Fruit fly (Drosophila melanogaster) whole organism, adult: ENCODE measurements around the gene CG42304.

ENCODE experiments used
- CG11617 ChIP-seq: fragments of 200-800 bp; sonication (Bioruptor generic); optimal IDR thresholded peaks from 2 replicates; lab custom pipeline; 2017; ENCODE audit warnings: mild to moderate bottlenecking, missing biosample characterization, missing genetic modification reagents, missing genetic modification characterization
- CG12768 ChIP-seq: fragments of 200-800 bp; sonication (Bioruptor generic); optimal IDR thresholded peaks from 2 replicates; lab custom pipeline; 2017; ENCODE audit warnings: missing biosample characterization, missing genetic modification characterization, mild to moderate bottlenecking, moderate library complexity, missing genetic modification reagents
- CG14711 ChIP-seq: fragments of 200-800 bp; sonication (Bioruptor generic); optimal IDR thresholded peaks from 2 replicates; lab custom pipeline; 2018; ENCODE audit warnings: missing biosample characterization, mild to moderate bottlenecking, missing genetic modification characterization, moderate library complexity
- CG1620 ChIP-seq: fragments of 200-800 bp; sonication (Bioruptor generic); optimal IDR thresholded peaks from 2 replicates; lab custom pipeline; 2016; ENCODE audit warnings: missing biosample characterization, missing genetic modification characterization
- CG33017 ChIP-seq: fragments of 200-800 bp; sonication (Bioruptor generic); optimal IDR thresholded peaks from 2 replicates; lab custom pipeline; 2018; ENCODE audit warnings: missing biosample characterization, mild to moderate bottlenecking, missing genetic modification characterization, moderate library complexity
- CG5204 ChIP-seq: fragments of 200-800 bp; sonication (Bioruptor generic); optimal IDR thresholded peaks from 2 replicates; lab custom pipeline; 2016; ENCODE audit warnings: missing biosample characterization, missing genetic modification characterization
- CG7045 ChIP-seq: fragments of 200-800 bp; sonication (Bioruptor generic); optimal IDR thresholded peaks from 2 replicates; lab custom pipeline; 2017; ENCODE audit warnings: missing biosample characterization, mild to moderate bottlenecking, missing genetic modification characterization
- CG7101 ChIP-seq: fragments of 200-800 bp; sonication (Bioruptor generic); optimal IDR thresholded peaks from 2 replicates; lab custom pipeline; 2018; ENCODE audit warnings: missing biosample characterization, mild to moderate bottlenecking, missing genetic modification characterization, moderate library complexity
- Clk ChIP-seq: fragments of 200-800 bp; sonication (Bioruptor generic); optimal IDR thresholded peaks from 2 replicates; lab custom pipeline; 2017; ENCODE audit warnings: missing biosample characterization, missing genetic modification characterization
- Crg-1 ChIP-seq: fragments of 200-800 bp; sonication (Bioruptor generic); optimal IDR thresholded peaks from 2 replicates; lab custom pipeline; 2016; ENCODE audit warnings: missing biosample characterization, missing genetic modification characterization
- Hr96 ChIP-seq: fragments of 200-800 bp; sonication (Bioruptor generic); optimal IDR thresholded peaks from 2 replicates; lab custom pipeline; 2016; ENCODE audit warnings: missing biosample characterization, missing genetic modification characterization
- Mnt ChIP-seq: fragments of 200-800 bp; sonication (Bioruptor generic); optimal IDR thresholded peaks from 2 replicates; lab custom pipeline; 2016; ENCODE audit warnings: missing biosample characterization, mild to moderate bottlenecking, missing genetic modification characterization
- bab1 ChIP-seq: fragments of 200-800 bp; sonication (Bioruptor generic); optimal IDR thresholded peaks from 3 replicates; lab custom pipeline; 2019; ENCODE audit warnings: missing biosample characterization, mild to moderate bottlenecking, missing genetic modification characterization, moderate library complexity
- cic ChIP-seq: fragments of 200-800 bp; sonication (Bioruptor generic); optimal IDR thresholded peaks from 2 replicates; lab custom pipeline; 2017; ENCODE audit warnings: missing biosample characterization, mild to moderate bottlenecking, missing genetic modification characterization, moderate library complexity
- cnc ChIP-seq, 2 experiments: fragments of >200 bp; optimal IDR thresholded peaks; 2 replicates each; lab custom pipeline; 2017
- kay ChIP-seq: fragments of 200-800 bp; sonication (Bioruptor generic); peaks from one replicate; lab custom pipeline; 2016; ENCODE audit warnings: missing biosample characterization, missing genetic modification characterization, borderline replicate concordance
- ovo ChIP-seq: fragments of 200-800 bp; sonication (Bioruptor generic); optimal IDR thresholded peaks from 2 replicates; lab custom pipeline; 2016; ENCODE audit warnings: missing biosample characterization, missing genetic modification characterization
- pad ChIP-seq: fragments of 200-800 bp; sonication (Bioruptor generic); optimal IDR thresholded peaks from 3 replicates; lab custom pipeline; 2017; ENCODE audit warnings: missing biosample characterization, missing genetic modification characterization, mild to moderate bottlenecking, moderate library complexity, missing genetic modification reagents
- tj ChIP-seq: fragments of 200-800 bp; sonication (Bioruptor generic); optimal IDR thresholded peaks from 3 replicates; lab custom pipeline; 2017; ENCODE audit warnings: missing biosample characterization, mild to moderate bottlenecking, missing genetic modification characterization, moderate library complexity
- toe ChIP-seq: fragments of 200-800 bp; sonication (Bioruptor generic); optimal IDR thresholded peaks from 2 replicates; lab custom pipeline; 2016; ENCODE audit warnings: missing biosample characterization, missing genetic modification characterization

The CG42304 gene

DNA sequence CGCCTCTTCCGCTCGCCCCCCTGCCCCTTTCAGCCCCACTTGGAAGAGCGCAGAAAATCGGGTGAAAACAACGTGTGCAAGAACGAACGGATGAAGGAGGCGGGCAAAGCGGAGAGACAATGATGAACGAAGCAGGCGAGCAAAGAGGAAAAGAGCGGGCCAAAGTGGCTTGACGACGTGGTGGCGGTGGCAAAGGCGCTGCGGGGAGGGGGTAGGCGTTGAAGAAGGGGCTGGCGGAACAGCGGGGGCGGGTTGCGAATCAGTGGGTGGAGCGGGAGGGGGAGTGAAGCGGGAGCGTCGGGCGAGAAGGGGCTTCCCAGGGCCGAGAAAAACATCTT is 19.2 kb upstream of the CG42304 start:
- TF ChIP-seq Mnt = peak; percentile 8
- peak; percentile 24 for TF ChIP-seq tj
- TF ChIP-seq CG33017 (tag; lab: Kevin White, UChicago) = no peak
- peak; percentile 74 for TF ChIP-seq cic (GFP tag; lab: Kevin White, UChicago)

DNA sequence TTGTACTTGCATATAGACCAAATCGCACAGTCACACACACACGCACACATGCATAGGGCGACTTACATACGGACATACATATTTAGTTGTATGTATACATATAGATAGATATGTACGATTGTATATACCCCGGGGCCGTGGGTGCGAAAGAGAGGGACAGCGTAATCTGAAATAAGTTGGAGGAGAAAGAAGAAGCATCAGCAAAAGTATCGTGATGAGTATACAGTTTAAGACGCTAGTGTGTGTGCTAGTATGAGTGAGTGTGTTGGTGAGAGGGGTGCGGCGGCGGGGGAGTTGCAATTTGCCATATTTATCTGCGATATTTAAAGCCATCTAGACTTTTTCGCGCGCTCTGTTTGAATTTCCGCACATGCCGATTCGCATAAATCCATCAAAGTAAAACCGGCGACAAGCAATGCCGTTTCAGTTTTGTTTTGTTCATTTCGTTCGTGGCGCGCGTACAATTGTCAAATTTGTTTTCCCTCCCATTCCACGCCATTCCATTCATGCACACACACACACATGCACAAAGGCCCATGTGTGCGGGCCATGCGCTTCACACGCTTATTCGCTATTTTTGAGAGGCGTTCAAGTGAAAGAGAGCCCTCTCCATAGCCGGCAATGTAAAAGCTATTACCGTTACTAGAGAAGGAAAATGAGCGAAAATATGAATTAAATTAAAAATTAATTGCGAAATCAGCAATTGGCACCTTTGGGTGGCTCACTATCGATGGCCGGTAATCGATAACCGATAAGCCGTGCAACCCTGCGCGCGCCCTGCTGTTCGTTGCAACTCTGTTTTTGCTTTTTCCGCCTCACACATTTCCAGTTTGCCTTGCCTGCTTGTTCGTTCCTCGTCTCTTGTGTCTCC is 16.7 kb upstream of the CG42304 start:
- TF ChIP-seq CG33017 (tag; lab: Kevin White, UChicago) (peak; percentile 56), cnc (optimal IDR thresholded peaks at IDR 0.05; lab: Kevin White, UChicago) (peak in 1 of 2 experiments; percentile 13), Mnt (peak; percentile 93), Hr96 (peak; percentile 82), CG7101 (tag; lab: Kevin White, UChicago) (peak; percentile 86), tj (peak; percentile 96), Clk (GFP tag; lab: Kevin White, UChicago) (peak; percentile 52), toe (GFP tag; lab: Kevin White, UChicago) (peak; percentile 67), CG5204 (GFP tag; lab: Kevin White, UChicago) (peak; percentile 74), pad (GFP tag; lab: Kevin White, UChicago) (peak; percentile 80), CG14711 (tag; lab: Kevin White, UChicago) (peak; percentile 91), ovo (GFP tag; lab: Kevin White, UChicago) (peak; percentile 73), CG7045 (peak; percentile 78), bab1 (GFP tag; lab: Kevin White, UChicago) (peak; percentile 86), kay (GFP tag; lab: Kevin White, UChicago) (peak; percentile 49), Crg-1 (GFP tag; lab: Kevin White, UChicago) (peak; percentile 88), CG12768 (GFP tag; lab: Kevin White, UChicago) (peak; percentile 78), CG11617 (GFP tag; lab: Kevin White, UChicago) (peak; percentile 93), CG1620 (GFP tag; lab: Kevin White, UChicago) (peak; percentile 77), cic (GFP tag; lab: Kevin White, UChicago) (peak; percentile 97)

DNA sequence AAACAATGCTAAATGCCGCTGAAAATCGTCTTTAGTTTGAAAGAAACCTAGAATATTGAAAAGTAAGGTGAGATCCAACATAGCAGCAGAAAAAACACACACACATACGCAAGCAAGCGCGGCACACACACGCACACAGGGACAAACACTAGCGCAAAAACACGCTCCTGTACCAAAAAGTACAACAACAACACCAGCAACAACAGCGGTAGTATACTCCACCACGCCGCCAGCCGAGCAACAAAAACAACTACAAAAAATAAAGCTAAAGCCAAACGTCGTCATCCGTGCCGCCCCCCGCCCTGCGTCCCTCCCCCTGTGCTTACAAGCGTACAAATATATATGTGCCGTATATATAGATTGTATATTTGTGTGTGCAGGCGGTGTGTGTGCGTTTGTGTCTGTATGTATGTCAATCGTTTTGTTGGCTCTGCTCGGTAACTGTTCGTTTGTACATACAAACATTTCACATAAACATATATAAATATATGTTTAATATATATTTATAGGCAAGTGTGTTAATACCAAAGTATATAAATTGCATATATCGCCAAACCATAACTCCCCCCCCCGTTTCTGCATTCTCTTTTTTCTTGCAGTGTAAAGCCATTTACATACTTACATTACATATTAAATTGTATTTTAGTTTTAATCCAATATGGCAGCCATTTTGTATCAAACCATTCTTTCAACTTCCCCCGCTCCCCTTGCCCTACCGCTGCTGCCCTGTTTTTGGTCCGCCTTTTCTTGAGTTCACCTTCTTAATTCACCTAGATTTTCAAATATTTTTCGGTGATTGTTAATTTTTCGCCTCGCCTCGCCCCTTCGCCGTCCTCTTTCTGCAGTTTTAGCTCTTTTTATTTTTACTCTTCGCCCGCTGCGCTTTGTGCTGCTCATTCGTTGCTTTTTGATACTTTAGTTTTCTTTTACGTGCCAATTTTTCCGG is 15.6 kb upstream of the CG42304 start:
- no peak for TF ChIP-seq cnc (optimal IDR thresholded peaks at IDR 0.05; lab: Kevin White, UChicago)
- TF ChIP-seq tj = peak; percentile 63
- peak; percentile 40 for TF ChIP-seq bab1 (GFP tag; lab: Kevin White, UChicago)
- TF ChIP-seq Crg-1 (GFP tag; lab: Kevin White, UChicago) = no peak
- no peak for TF ChIP-seq CG7045
- TF ChIP-seq CG14711 (tag; lab: Kevin White, UChicago) = peak; percentile 46
- TF ChIP-seq pad (GFP tag; lab: Kevin White, UChicago) = no peak
- TF ChIP-seq CG12768 (GFP tag; lab: Kevin White, UChicago) = peak; percentile 6

DNA sequence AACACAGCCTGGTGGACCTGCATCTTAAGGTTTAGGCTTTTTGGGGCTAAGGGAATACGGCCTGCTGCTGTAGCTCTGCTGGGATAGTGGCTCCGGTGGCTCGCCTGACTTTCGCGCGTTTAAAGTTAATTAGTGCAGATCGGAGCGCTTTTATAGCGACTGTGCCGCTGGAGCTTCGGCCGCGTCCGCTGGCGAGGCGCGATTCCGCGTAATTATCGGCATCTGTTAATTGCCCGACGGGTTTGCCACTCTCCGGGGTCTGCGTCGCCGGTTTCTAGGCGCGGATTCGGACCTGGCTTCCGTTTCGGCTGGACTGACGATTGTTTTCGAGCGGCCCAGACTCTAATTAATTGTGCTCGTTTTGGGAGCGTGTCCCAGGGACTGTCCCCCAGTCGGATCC is 8.6 kb upstream of the CG42304 start, which contains the start of gene CG14949:
TSS of gene CG14949 (minus strand) at position 101 of the 400 bp plus-strand sequence.
- TF ChIP-seq CG14711 (tag; lab: Kevin White, UChicago) (no peak), cnc (optimal IDR thresholded peaks at IDR 0.05; lab: Kevin White, UChicago) (no peak), CG7101 (tag; lab: Kevin White, UChicago) (no peak), CG33017 (tag; lab: Kevin White, UChicago) (no peak), kay (GFP tag; lab: Kevin White, UChicago) (no peak), CG11617 (GFP tag; lab: Kevin White, UChicago) (no peak), Mnt (no peak), Crg-1 (GFP tag; lab: Kevin White, UChicago) (no peak), CG5204 (GFP tag; lab: Kevin White, UChicago) (no peak), CG12768 (GFP tag; lab: Kevin White, UChicago) (no peak), tj (no peak), Hr96 (no peak), CG7045 (no peak), toe (GFP tag; lab: Kevin White, UChicago) (no peak), CG1620 (GFP tag; lab: Kevin White, UChicago) (no peak), Clk (GFP tag; lab: Kevin White, UChicago) (no peak), ovo (GFP tag; lab: Kevin White, UChicago) (no peak)

DNA sequence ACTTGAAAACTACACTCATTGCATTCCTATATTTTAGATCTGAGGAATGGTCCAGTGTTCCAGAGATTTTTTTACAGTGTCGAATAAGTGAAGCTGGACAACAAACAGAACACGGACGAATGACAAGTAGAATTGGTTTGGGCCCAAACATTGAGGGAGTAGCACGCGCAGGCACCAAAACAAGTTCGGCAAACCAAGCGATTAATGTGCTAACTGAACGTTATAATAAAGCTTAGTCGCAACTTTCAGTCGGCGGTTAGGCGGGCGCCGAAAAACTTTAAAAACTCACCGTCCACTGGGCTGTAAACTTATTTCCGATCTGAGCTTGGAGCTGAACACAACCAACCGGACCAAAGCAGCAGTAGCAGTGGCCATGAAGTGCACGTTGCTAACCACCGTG is 6.8 kb upstream of the CG42304 start, which contains the start of gene CG1143:
TSS of gene CG1143 (plus strand) at position 301 of the 400 bp plus-strand sequence.
- TF ChIP-seq CG7045 = no peak
